Worm (Caenorhabditis elegans): Measurements from ENCODE around the gene hst-1.

- TF ChIP-seq ceh-22 (tag; optimal IDR thresholded peaks at IDR 0.05) (no peak), ceh-19 (GFP tag; optimal IDR thresholded peaks at IDR 0.05) (no peak), hlh-13 (GFP tag; optimal IDR thresholded peaks at IDR 0.05) (no peak), sox-4 (tag; optimal IDR thresholded peaks at IDR 0.05) (no peak), ttx-3 (tag; optimal IDR thresholded peaks at IDR 0.05) (no peak), eyg-1 (tag; optimal IDR thresholded peaks at IDR 0.05) (no peak), unc-3 (GFP tag; conservative IDR thresholded peaks at IDR 0.05) (no peak), unc-3 (tag; optimal IDR thresholded peaks at IDR 0.05) (no peak), fkh-10 (GFP tag; optimal IDR thresholded peaks at IDR 0.05) (no peak)
Observed at ce11 chrIV:8708046-8708445, 16.7 kb upstream of the hst-1 start.

All from whole organism, late embryonic.